Worm (Caenorhabditis elegans) whole organism, young adult: ENCODE results near the gene C25D7.15.

Experiments
- B0336.3 ChIP-seq: fragments of 200-800 bp; sonication (Bioruptor generic); IDR thresholded peaks from 2 replicates; pipeline ENCODE4 v1.3.6; 2022; ENCODE audit warnings: missing genetic modification characterization, missing compliant biosample characterization
- F49E8.2 ChIP-seq: sonication (generic microtip); optimal IDR thresholded peaks from 3 replicates; lab custom pipeline; 2017; ENCODE audit warnings: missing genetic modification characterization, mild to moderate bottlenecking, missing compliant biosample characterization, antibody characterized with exemption, moderate library complexity; ENCODE audit not compliant: insufficient read depth
- F52B5.7 ChIP-seq: sonication (generic microtip); optimal IDR thresholded peaks from 2 replicates; lab custom pipeline; 2016; ENCODE audit warnings: mild to moderate bottlenecking, missing genetic modification characterization, missing compliant biosample characterization
- F57A8.1 ChIP-seq: fragments of 200-800 bp; sonication (Bioruptor generic); optimal IDR thresholded peaks from 2 replicates; lab custom pipeline; 2018; ENCODE audit warnings: mild to moderate bottlenecking, missing genetic modification characterization, moderate library complexity, missing compliant biosample characterization
- F57C9.4 ChIP-seq: sonication (generic microtip); optimal IDR thresholded peaks from 2 replicates; lab custom pipeline; 2017; ENCODE audit warnings: mild to moderate bottlenecking, missing genetic modification characterization, missing compliant biosample characterization
- T26A5.8 ChIP-seq: sonication (generic microtip); optimal IDR thresholded peaks from 2 replicates; lab custom pipeline; 2016; ENCODE audit warnings: missing genetic modification characterization, missing compliant biosample characterization
- Y53F4B.3 ChIP-seq: fragments of 200-800 bp; sonication (Bioruptor generic); IDR thresholded peaks from 2 replicates; pipeline ENCODE4 v1.3.6; 2022; ENCODE audit warnings: missing genetic modification reagents, missing genetic modification characterization, missing compliant biosample characterization
- Y53G8AR.9 ChIP-seq: fragments of 200-800 bp; sonication (Bioruptor generic); conservative IDR thresholded peaks from 2 replicates; pipeline ENCODE4 v1.3.6; 2022; ENCODE audit warnings: missing genetic modification reagents, missing genetic modification characterization, missing compliant biosample characterization
- Y79H2A.3 ChIP-seq: fragments of 200-800 bp; sonication (Bioruptor generic); conservative IDR thresholded peaks from 2 replicates; pipeline ENCODE4 v1.3.6; 2022; ENCODE audit warnings: missing genetic modification reagents, missing genetic modification characterization, missing compliant biosample characterization
- akir-1 ChIP-seq: fragments of 200-800 bp; sonication (Bioruptor generic); optimal IDR thresholded peaks from 2 replicates; lab custom pipeline; 2018; ENCODE audit warnings: mild to moderate bottlenecking, missing genetic modification characterization, moderate library complexity, missing compliant biosample characterization
- aptf-2 ChIP-seq: fragments of 200-800 bp; sonication (Bioruptor generic); conservative IDR thresholded peaks from 2 replicates; pipeline ENCODE4 v1.3.6; 2022; ENCODE audit warnings: missing genetic modification reagents, missing genetic modification characterization, missing compliant biosample characterization
- aptf-3 ChIP-seq: fragments of 200-800 bp; sonication (Bioruptor generic); IDR thresholded peaks from 2 replicates; pipeline ENCODE4 v1.3.6; 2022; ENCODE audit warnings: missing genetic modification characterization, missing compliant biosample characterization
- attf-3 ChIP-seq: fragments of 200-800 bp; sonication (Bioruptor generic); conservative IDR thresholded peaks from 2 replicates; pipeline ENCODE4 v1.3.6; 2022; ENCODE audit warnings: missing genetic modification reagents, missing genetic modification characterization, missing compliant biosample characterization
- bed-2 ChIP-seq: fragments of 200-800 bp; sonication (Bioruptor generic); IDR thresholded peaks from 2 replicates; pipeline ENCODE4 v1.3.6; 2022; ENCODE audit warnings: missing genetic modification reagents, missing genetic modification characterization, missing compliant biosample characterization
- ccch-3 ChIP-seq: fragments of 200-800 bp; sonication (Bioruptor generic); optimal IDR thresholded peaks from 2 replicates; lab custom pipeline; 2018; ENCODE audit warnings: mild to moderate bottlenecking, missing genetic modification characterization, missing compliant biosample characterization
- cebp-2 ChIP-seq: fragments of 200-800 bp; sonication (Bioruptor generic); IDR thresholded peaks from 2 replicates; pipeline ENCODE4 v1.3.6; 2022; ENCODE audit warnings: missing genetic modification characterization, missing compliant biosample characterization
- ceh-27 ChIP-seq: fragments of 200-800 bp; sonication (Bioruptor generic); optimal IDR thresholded peaks from 2 replicates; lab custom pipeline; 2018; ENCODE audit warnings: mild to moderate bottlenecking, missing genetic modification characterization, moderate library complexity, missing compliant biosample characterization
- ceh-40 ChIP-seq: fragments of 200-800 bp; sonication (Bioruptor generic); IDR thresholded peaks from 2 replicates; pipeline ENCODE4 v1.3.6; 2022; ENCODE audit warnings: missing genetic modification characterization, missing compliant biosample characterization
- ceh-91 ChIP-seq: fragments of 200-800 bp; sonication (Bioruptor generic); IDR thresholded peaks from 2 replicates; pipeline ENCODE4 v1.3.6; 2022; ENCODE audit warnings: missing genetic modification reagents, missing genetic modification characterization, missing compliant biosample characterization
- chd-7 ChIP-seq: sonication (generic microtip); optimal IDR thresholded peaks from 2 replicates; lab custom pipeline; 2016; ENCODE audit warnings: mild to moderate bottlenecking, missing genetic modification characterization, moderate library complexity, missing compliant biosample characterization
- dpff-1 ChIP-seq: sonication (generic microtip); optimal IDR thresholded peaks from 2 replicates; lab custom pipeline; 2017; ENCODE audit warnings: mild to moderate bottlenecking, missing genetic modification characterization, missing compliant biosample characterization
- efl-1 ChIP-seq: fragments of 150-350 bp; optimal IDR thresholded peaks from 2 replicates; lab custom pipeline; 2014; ENCODE audit warnings: missing biosample characterization, missing genetic modification reagents, missing genetic modification characterization
- egl-18 ChIP-seq: fragments of 200-800 bp; sonication (Bioruptor generic); IDR thresholded peaks from 2 replicates; pipeline ENCODE4 v1.3.6; 2022; ENCODE audit warnings: missing genetic modification reagents, missing genetic modification characterization, missing compliant biosample characterization
- egl-44 ChIP-seq: fragments of 200-800 bp; sonication (Bioruptor generic); IDR thresholded peaks from 2 replicates; pipeline ENCODE4 v1.3.6; 2022; ENCODE audit warnings: missing genetic modification reagents, missing genetic modification characterization, missing compliant biosample characterization
- egrh-3 ChIP-seq: fragments of 200-800 bp; sonication (Bioruptor generic); IDR thresholded peaks from 2 replicates; pipeline ENCODE4 v1.3.6; 2022; ENCODE audit warnings: missing genetic modification reagents, missing genetic modification characterization, missing compliant biosample characterization
- him-1 ChIP-seq: sonication (generic microtip); optimal IDR thresholded peaks from 2 replicates; lab custom pipeline; 2016; ENCODE audit warnings: missing genotype, missing genetic modification reagents, missing genetic modification characterization, missing compliant biosample characterization
- hlh-12 ChIP-seq: sonication (generic microtip); optimal IDR thresholded peaks from 2 replicates; lab custom pipeline; 2016; ENCODE audit warnings: missing genetic modification characterization, missing compliant biosample characterization
- hlh-26 ChIP-seq: fragments of 200-800 bp; sonication (Bioruptor generic); conservative IDR thresholded peaks from 2 replicates; pipeline ENCODE4 v1.3.6; 2022; ENCODE audit warnings: missing genetic modification reagents, missing genetic modification characterization, missing compliant biosample characterization
- hmg-1.2 ChIP-seq: fragments of 200-800 bp; sonication (Bioruptor generic); IDR thresholded peaks from 2 replicates; pipeline ENCODE4 v1.3.6; 2022; ENCODE audit warnings: missing genetic modification reagents, missing genetic modification characterization, missing compliant biosample characterization
- hrde-1 ChIP-seq: sonication (generic microtip); optimal IDR thresholded peaks from 2 replicates; lab custom pipeline; 2016; ENCODE audit warnings: missing genetic modification characterization, mild to moderate bottlenecking, missing compliant biosample characterization, moderate library complexity, missing genotype, missing genetic modification reagents, borderline replicate concordance
- lin-26 ChIP-seq: fragments of 200-800 bp; sonication (Bioruptor generic); IDR thresholded peaks from 2 replicates; pipeline ENCODE4 v1.3.6; 2022; ENCODE audit warnings: missing genetic modification reagents, missing genetic modification characterization, missing compliant biosample characterization
- lin-40 ChIP-seq: sonication (generic microtip); optimal IDR thresholded peaks from 2 replicates; lab custom pipeline; 2016; ENCODE audit warnings: missing genetic modification characterization, mild to moderate bottlenecking, missing compliant biosample characterization, missing genotype, missing genetic modification reagents
- lir-1 ChIP-seq: fragments of 200-800 bp; sonication (Bioruptor generic); conservative IDR thresholded peaks from 2 replicates; pipeline ENCODE4 v1.3.6; 2022; ENCODE audit warnings: missing genetic modification reagents, missing genetic modification characterization, missing compliant biosample characterization
- lsy-27 ChIP-seq: sonication (generic microtip); optimal IDR thresholded peaks from 2 replicates; lab custom pipeline; 2017; ENCODE audit warnings: missing genetic modification characterization, mild to moderate bottlenecking, missing compliant biosample characterization, antibody characterized with exemption, missing genotype, borderline replicate concordance; ENCODE audit not compliant: insufficient read depth
- madf-10 ChIP-seq: sonication (generic microtip); optimal IDR thresholded peaks from 2 replicates; lab custom pipeline; 2016; ENCODE audit warnings: mild to moderate bottlenecking, missing genetic modification characterization, missing compliant biosample characterization
- madf-8 ChIP-seq: fragments of 200-800 bp; sonication (Bioruptor generic); conservative IDR thresholded peaks from 2 replicates; pipeline ENCODE4 v1.3.6; 2022; ENCODE audit warnings: missing genetic modification reagents, missing genetic modification characterization, missing compliant biosample characterization
- nfyb-1 ChIP-seq: fragments of 200-800 bp; sonication (Bioruptor generic); IDR thresholded peaks from 2 replicates; pipeline ENCODE4 v1.3.6; 2022; ENCODE audit warnings: missing genetic modification reagents, missing genetic modification characterization, missing compliant biosample characterization
- nhr-80 ChIP-seq: sonication (generic microtip); optimal IDR thresholded peaks from 2 replicates; lab custom pipeline; 2016; ENCODE audit warnings: missing genetic modification characterization, missing compliant biosample characterization
- pha-4 ChIP-seq: fragments of 150-350 bp; sonication (generic microtip); optimal IDR thresholded peaks from 2 replicates; lab custom pipeline; 2014; ENCODE audit warnings: missing biosample characterization, missing genetic modification reagents, missing genetic modification characterization
- rpc-1 ChIP-seq, 2 experiments: fragments of 150-350 bp in 1 of 2; sonication (generic microtip) in 1 of 2; optimal IDR thresholded peaks; 2 replicates each; lab custom pipeline; 2014 to 2018; ENCODE audit warnings: missing biosample characterization in 1 of 2, missing genetic modification characterization in 1 of 2, missing genetic modification reagents in 1 of 2, missing genotype in 1 of 2
- snpc-1.1 ChIP-seq: sonication (generic microtip); optimal IDR thresholded peaks from 2 replicates; lab custom pipeline; 2017; ENCODE audit warnings: missing genetic modification characterization, mild to moderate bottlenecking, missing compliant biosample characterization, antibody characterized with exemption, moderate library complexity, missing genotype, missing genetic modification reagents; ENCODE audit not compliant: insufficient read depth
- snpc-3.4 ChIP-seq: sonication (generic microtip); optimal IDR thresholded peaks from 2 replicates; lab custom pipeline; 2017; ENCODE audit warnings: missing genetic modification characterization, mild to moderate bottlenecking, missing compliant biosample characterization, antibody characterized with exemption, moderate library complexity, missing genotype, missing genetic modification reagents
- tlf-1 ChIP-seq: fragments of 200-800 bp; sonication (Bioruptor generic); optimal IDR thresholded peaks from 2 replicates; lab custom pipeline; 2018; ENCODE audit warnings: mild to moderate bottlenecking, missing genetic modification characterization, missing compliant biosample characterization
- unc-62 ChIP-seq: fragments of 150-350 bp; optimal IDR thresholded peaks from 2 replicates; lab custom pipeline; 2014; ENCODE audit warnings: missing biosample characterization, missing genetic modification reagents, missing genetic modification characterization
- zim-3 ChIP-seq: sonication (generic microtip); optimal IDR thresholded peaks from 2 replicates; lab custom pipeline; 2017; ENCODE audit warnings: mild to moderate bottlenecking, missing genetic modification characterization, moderate library complexity, missing compliant biosample characterization
- ztf-18 ChIP-seq: sonication (generic microtip); optimal IDR thresholded peaks from 2 replicates; lab custom pipeline; 2016; ENCODE audit warnings: missing genotype, mild to moderate bottlenecking, missing genetic modification characterization, missing compliant biosample characterization
- ztf-22 ChIP-seq: fragments of 200-800 bp; sonication (Bioruptor generic); optimal IDR thresholded peaks from 2 replicates; lab custom pipeline; 2018; ENCODE audit warnings: mild to moderate bottlenecking, missing genetic modification characterization, moderate library complexity, missing compliant biosample characterization
- ztf-3 ChIP-seq: fragments of 200-800 bp; sonication (Bioruptor generic); optimal IDR thresholded peaks from 2 replicates; lab custom pipeline; 2018; ENCODE audit warnings: mild to moderate bottlenecking, missing genetic modification characterization, missing compliant biosample characterization

The C25D7.15 gene

ce11 chrV:15085335-15085800, 25.8 kb downstream of the C25D7.15 start, which contains the start of the genes ahsa-1 and C01G10.7 (continued):
- TF ChIP-seq Y53G8AR.9 (GFP tag; lab: Robert Waterston, UW), result peak; percentile 76; the same call in 1 of the 2 replicates
- no peak for TF ChIP-seq aptf-3 (GFP tag; lab: Robert Waterston, UW)
- TF ChIP-seq lir-1 (GFP tag; lab: Robert Waterston, UW), result peak; percentile 82
- TF ChIP-seq nfyb-1 (GFP tag; lab: Robert Waterston, UW), result no peak; the same call in 1 of the 2 replicates
- peak; percentile 92 for TF ChIP-seq ceh-27 (GFP tag; lab: Kevin White, UChicago)
- no peak for TF ChIP-seq pha-4
- TF ChIP-seq unc-62, result no peak
- peak; percentile 51 for TF ChIP-seq snpc-3.4
- peak; percentile 69 for TF ChIP-seq attf-3 (GFP tag; lab: Robert Waterston, UW)
- TF ChIP-seq aptf-2 (GFP tag; lab: Robert Waterston, UW), result peak; percentile 90
- TF ChIP-seq hlh-26, result no peak
- 0 out of 2 replicates have a peak, but pooled peaks have one; percentile 8 for TF ChIP-seq lin-26 (GFP tag; lab: Robert Waterston, UW)
- no peak for TF ChIP-seq chd-7 (tag; lab: Kevin White, UChicago)
- TF ChIP-seq lin-40, result no peak
- TF ChIP-seq F52B5.7, result no peak
- peak; percentile 90 for TF ChIP-seq ceh-91 (GFP tag; lab: Robert Waterston, UW)
- TF ChIP-seq madf-10 (tag; lab: Kevin White, UChicago), result peak; percentile 87
- peak; percentile 24 for TF ChIP-seq F49E8.2 (tag; lab: Kevin White, UChicago)
- TF ChIP-seq egl-44 (GFP tag; lab: Robert Waterston, UW), result peak; percentile 80
- no peak for TF ChIP-seq B0336.3 (GFP tag; lab: Robert Waterston, UW)
- TF ChIP-seq nhr-80 (tag; lab: Kevin White, UChicago), result peak; percentile 49
- peak; percentile 30 for TF ChIP-seq ccch-3
- no peak for TF ChIP-seq lsy-27 (tag; lab: Kevin White, UChicago)
- TF ChIP-seq madf-8 (GFP tag; lab: Robert Waterston, UW), result peak; percentile 74
- TF ChIP-seq cebp-2 (GFP tag; lab: Robert Waterston, UW), result no peak
- TF ChIP-seq egl-18 (GFP tag; lab: Robert Waterston, UW), result no peak
- TF ChIP-seq ceh-40 (GFP tag; lab: Robert Waterston, UW), result no peak
- peak; percentile 77 for TF ChIP-seq Y79H2A.3 (GFP tag; lab: Robert Waterston, UW)
- TF ChIP-seq Y53F4B.3 (GFP tag; lab: Robert Waterston, UW), result no peak
- TF ChIP-seq zim-3 (tag; lab: Kevin White, UChicago), result no peak
- TF ChIP-seq hmg-1.2 (GFP tag; lab: Robert Waterston, UW), result peak; percentile 51; the same call in 1 of the 2 replicates
- no peak for TF ChIP-seq hlh-12 (tag; lab: Kevin White, UChicago)
- peak; percentile 49 for TF ChIP-seq ztf-22 (GFP tag; lab: Kevin White, UChicago)
- TF ChIP-seq dpff-1 (tag; lab: Kevin White, UChicago), result no peak
- TF ChIP-seq akir-1 (GFP tag; lab: Kevin White, UChicago), result peak; percentile 31
- peak; percentile 55; the same call in 1 of the 2 replicates for TF ChIP-seq egrh-3 (GFP tag; lab: Robert Waterston, UW)
- peak; percentile 94 for TF ChIP-seq bed-2 (GFP tag; lab: Robert Waterston, UW)
- peak; percentile 86 for TF ChIP-seq tlf-1 (GFP tag; lab: Kevin White, UChicago)
- TF ChIP-seq ztf-18 (tag; lab: Kevin White, UChicago), result peak; percentile 74
- no peak for TF ChIP-seq T26A5.8 (tag; lab: Kevin White, UChicago)
- TF ChIP-seq ztf-3 (GFP tag; lab: Kevin White, UChicago), result no peak
- TF ChIP-seq efl-1 (GFP tag; lab: Kevin White, UChicago), result peak; percentile 57
- peak; percentile 26 for TF ChIP-seq him-1 (tag; lab: Kevin White, UChicago)
- TF ChIP-seq F57C9.4 (tag; lab: Kevin White, UChicago), result no peak
- TF ChIP-seq snpc-1.1, result peak; percentile 74
- TF ChIP-seq rpc-1 (optimal IDR thresholded peaks at IDR 0.05; lab: Kevin White, UChicago), result peak; percentile 31
- TF ChIP-seq rpc-1 (tag; optimal IDR thresholded peaks at IDR 0.05; lab: Kevin White, UChicago), result no peak
- peak; percentile 23 for TF ChIP-seq hrde-1
- TF ChIP-seq F57A8.1 (GFP tag; lab: Kevin White, UChicago), result no peak
